Fruit fly (Drosophila melanogaster): ENCODE results near the gene Glut3.

dm6 chr3R:16771572-16772425 lies 16.3 kb upstream of the Glut3 start:
- TF ChIP-seq brk (GFP tag; optimal IDR thresholded peaks at IDR 0.05): no peak
- TF ChIP-seq pan (optimal IDR thresholded peaks at IDR 0.05): no peak
